Fruit fly (Drosophila melanogaster): ENCODE data around the gene CG6282.

CG6282 gene

dm6 chr3L:8653572-8653971 is 49.1 kb downstream of the CG6282 start:
- no peak for TF ChIP-seq CG17801 (GFP tag; optimal IDR thresholded peaks at IDR 0.05; ENCODE audit: partially characterized antibody)

dm6 chr3L:8655217-8655896 is 50.9 kb downstream of the CG6282 start:
- TF ChIP-seq CG17801 (GFP tag; optimal IDR thresholded peaks at IDR 0.05; ENCODE audit: partially characterized antibody), result no peak

- TF ChIP-seq CG17801 (GFP tag; optimal IDR thresholded peaks at IDR 0.05; ENCODE audit: partially characterized antibody), result no peak
These were observed 52.4 kb downstream of the CG6282 start for dm6 chr3L:8656725-8657428.

dm6 chr3L:8657429-8657754 is 52.9 kb downstream of the CG6282 start:
- no peak for TF ChIP-seq CG17801 (GFP tag; optimal IDR thresholded peaks at IDR 0.05; ENCODE audit: partially characterized antibody)

dm6 chr3L:8657787-8658186 is 53.3 kb downstream of the CG6282 start:
- TF ChIP-seq CG17801 (GFP tag; optimal IDR thresholded peaks at IDR 0.05; ENCODE audit: partially characterized antibody), result no peak

dm6 chr3L:8659601-8660000 is 55.1 kb downstream of the CG6282 start:
- no peak for TF ChIP-seq CG17801 (GFP tag; optimal IDR thresholded peaks at IDR 0.05; ENCODE audit: partially characterized antibody)

- no peak for TF ChIP-seq CG17801 (GFP tag; optimal IDR thresholded peaks at IDR 0.05; ENCODE audit: partially characterized antibody)
These were observed 56.3 kb downstream of the CG6282 start for dm6 chr3L:8660800-8661199.

- TF ChIP-seq CG17801 (GFP tag; optimal IDR thresholded peaks at IDR 0.05; ENCODE audit: partially characterized antibody), result no peak
These were observed 57.6 kb downstream of the CG6282 start for dm6 chr3L:8661793-8662669.

dm6 chr3L:8666098-8666497 is 61.6 kb downstream of the CG6282 start:
- TF ChIP-seq CG17801 (GFP tag; optimal IDR thresholded peaks at IDR 0.05; ENCODE audit: partially characterized antibody), result no peak
